Fruit fly (Drosophila melanogaster) S2 (cell line): ENCODE data around the gene Acp32CD.

ENCODE experiments used
- CG8478 ChIP-seq: fragments of >200 bp; optimal IDR thresholded peaks from 2 replicates; lab custom pipeline; 2018
- CTCF ChIP-seq, 2 experiments: fragments of >200 bp; optimal IDR thresholded peaks; 2 replicates each; lab custom pipeline; 2018

The Acp32CD gene

DNA sequence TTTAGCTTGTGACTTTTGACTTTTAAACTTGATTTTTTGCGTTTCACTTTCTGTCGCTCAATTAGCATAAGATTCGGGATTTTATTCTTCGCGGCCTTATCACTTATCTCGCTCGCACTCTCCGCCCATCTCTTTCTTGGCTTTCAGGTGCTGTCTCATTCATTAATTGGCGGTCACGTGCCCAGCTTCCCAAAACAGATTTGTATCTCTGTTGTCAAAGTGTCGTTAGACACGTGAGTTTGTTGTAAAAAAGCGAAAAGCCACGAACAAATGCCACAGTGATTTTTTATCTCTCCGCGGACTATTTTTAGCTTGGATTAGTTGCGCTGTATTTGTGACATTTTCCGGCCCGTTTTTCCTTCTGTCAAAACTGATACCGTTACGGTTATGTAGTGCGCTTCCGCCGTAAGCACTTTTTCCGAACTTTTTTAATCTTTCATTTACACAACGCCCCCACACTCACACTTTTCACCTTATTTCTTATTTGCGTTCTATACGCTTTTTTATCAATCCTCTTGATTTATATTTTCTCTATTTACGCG is 41.4 kb downstream of the Acp32CD start:
- TF ChIP-seq CG8478 (lab: Kevin White, UChicago) (no peak), CTCF (optimal IDR thresholded peaks at IDR 0.05; lab: Kevin White, UChicago) (no peak)

DNA sequence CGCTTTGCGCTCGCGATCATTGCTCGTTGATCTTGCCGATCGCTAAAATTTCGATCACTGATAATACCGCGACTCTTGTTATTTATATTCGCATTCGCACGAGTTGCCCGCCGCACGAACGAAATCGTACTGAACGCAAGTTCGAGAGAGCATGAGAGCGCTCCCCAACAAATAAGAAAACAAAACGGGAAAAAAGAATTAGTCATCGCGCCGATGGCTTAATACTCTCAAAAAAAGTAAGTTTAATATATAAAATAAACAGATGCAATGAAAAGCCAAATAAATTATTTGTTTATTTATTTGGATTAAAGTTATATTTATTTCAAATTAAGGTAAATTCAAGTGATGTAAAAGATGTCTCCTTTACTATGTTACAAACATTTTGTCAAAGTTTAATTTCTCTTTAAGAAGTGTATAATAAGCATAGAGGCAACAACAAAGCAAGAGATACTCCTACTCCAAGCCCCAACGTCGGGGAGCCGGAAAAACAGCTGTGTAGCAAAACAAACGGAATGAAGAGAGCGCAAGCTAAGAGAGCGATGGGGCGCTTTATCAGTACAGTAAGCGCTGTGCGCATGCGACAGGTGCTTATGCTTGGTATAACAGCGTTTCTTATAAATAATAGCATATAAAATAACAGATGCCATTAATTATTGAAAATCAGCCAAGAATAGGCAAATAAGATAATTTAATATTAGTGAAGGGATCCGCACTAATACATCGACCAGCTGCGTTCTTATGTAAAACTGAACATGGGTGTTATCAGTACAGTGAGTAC is 42.1 kb downstream of the Acp32CD start:
- TF ChIP-seq CTCF (optimal IDR thresholded peaks at IDR 0.05; lab: Kevin White, UChicago) (no peak), CG8478 (lab: Kevin White, UChicago) (no peak)

DNA sequence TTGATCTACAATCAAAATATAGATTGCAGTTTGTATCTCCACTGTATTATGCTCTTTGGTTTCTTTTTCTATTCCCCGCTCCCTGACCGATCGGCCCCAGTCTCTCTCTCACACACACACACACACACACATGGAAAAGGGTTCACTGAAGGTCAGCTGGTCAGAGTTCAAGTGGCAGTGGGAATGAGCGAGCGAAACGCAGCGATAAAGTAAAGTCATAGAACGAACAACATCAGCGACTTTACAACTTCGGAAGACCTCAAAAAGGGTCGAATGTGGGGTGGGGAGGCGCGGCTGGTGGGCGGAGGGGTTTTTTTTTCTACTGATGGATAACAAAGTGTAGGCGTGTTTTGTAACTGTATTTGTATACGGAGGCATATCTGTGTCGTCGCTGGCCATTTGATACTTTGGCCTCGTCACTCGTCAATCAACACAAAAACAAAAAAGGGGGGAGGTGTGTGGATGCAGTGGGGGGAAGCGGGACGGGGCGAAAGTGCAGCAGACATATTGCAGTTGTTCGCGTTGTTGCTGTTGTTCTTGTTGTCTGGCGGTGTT is 42.8 kb downstream of the Acp32CD start:
- TF ChIP-seq CTCF (optimal IDR thresholded peaks at IDR 0.05; lab: Kevin White, UChicago) (no peak), CG8478 (lab: Kevin White, UChicago) (no peak)

DNA sequence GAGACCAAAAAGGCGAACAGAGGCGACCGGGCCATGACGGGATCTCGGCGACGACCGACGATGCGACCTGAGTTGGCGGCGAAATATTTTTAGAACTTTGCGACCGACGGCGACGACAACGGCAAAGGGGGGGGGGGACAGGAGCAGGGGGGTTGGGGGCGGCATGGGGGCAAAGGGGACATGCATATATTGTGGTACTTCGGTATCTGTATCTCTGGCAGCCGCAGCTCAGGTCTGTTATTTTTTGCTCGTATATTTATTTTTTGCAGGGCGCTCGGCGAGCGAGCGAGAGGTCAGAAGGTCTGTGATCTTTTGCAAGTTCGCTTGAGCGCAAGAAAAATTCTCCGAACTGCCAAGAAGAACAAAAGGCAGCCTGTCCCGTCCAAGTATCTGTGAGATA is 43.8 kb downstream of the Acp32CD start:
- TF ChIP-seq CG8478 (lab: Kevin White, UChicago) = no peak
- TF ChIP-seq CTCF (optimal IDR thresholded peaks at IDR 0.05; lab: Kevin White, UChicago) = no peak

DNA sequence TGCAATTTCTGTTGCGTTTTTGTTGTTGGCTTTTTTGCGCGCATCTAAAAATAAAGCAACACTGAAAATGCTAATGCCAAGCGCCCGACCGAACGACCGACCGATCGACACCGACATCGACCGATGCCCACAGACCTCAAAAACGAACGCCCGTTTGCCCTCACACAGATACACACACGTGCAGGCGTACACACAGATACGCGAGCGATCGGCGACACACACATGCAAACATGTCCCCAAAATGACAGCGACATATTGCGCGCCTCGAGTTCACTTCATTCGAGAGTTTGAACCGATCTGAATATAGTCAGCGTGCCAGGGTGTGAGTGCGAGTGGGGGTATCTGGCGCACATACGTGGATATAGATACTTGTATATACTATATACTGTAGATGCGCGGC is 45.7 kb downstream of the Acp32CD start:
- TF ChIP-seq CG8478 (lab: Kevin White, UChicago) (no peak), CTCF (optimal IDR thresholded peaks at IDR 0.05; lab: Kevin White, UChicago) (no peak)

DNA sequence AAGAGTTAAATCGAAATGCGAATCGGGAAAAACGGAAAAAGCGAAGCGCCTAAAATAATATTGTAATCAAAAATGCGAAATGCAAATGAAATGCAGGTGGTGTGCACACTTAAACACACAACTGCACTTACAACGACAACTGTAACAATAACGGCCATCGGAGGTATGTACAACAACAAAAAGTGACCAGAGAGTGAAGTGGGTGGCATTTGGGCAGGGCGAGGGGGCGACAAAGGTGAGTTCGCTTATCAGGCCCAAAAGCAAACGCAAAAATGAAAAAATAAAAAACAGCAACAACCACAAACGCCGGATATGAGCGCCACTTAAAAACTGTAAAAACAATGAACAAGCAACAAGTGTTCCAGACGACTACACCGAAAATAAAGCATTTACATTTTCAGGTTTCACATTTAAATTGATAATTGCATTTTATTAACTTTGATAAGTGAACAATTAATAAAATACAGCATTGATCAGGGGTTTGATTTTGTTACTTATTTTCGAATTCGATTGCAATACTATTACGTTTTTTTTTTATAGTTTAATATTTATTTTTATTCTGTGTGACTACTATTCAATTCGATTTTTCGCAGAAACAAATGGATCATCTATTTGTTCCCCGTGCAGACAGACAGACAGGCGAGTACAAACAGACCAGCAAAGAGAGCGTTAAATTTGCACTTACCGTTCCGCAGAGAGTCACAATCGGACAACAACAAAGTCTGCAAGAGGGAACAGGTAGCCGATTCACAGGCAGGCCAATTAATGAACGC is 49.9 kb downstream of the Acp32CD start:
- TF ChIP-seq CG8478 (lab: Kevin White, UChicago) (no peak), CTCF (optimal IDR thresholded peaks at IDR 0.05; lab: Kevin White, UChicago) (no peak)
